Fruit fly (Drosophila melanogaster) whole organism, pupa: ENCODE results near the gene Rcd2.
"Not testable (repeated sequence)": the region's sequence is repeated elsewhere in the genome, so short reads cannot be mapped to it uniquely, and the experiment has no call there.

Experiments
- CG10348 ChIP-seq: fragments of 200-800 bp; sonication (Bioruptor generic); IDR thresholded peaks from 2 replicates; pipeline ENCODE4 v1.3.6; 2022; ENCODE audit warnings: missing biosample characterization, missing genetic modification characterization
- CG12605 ChIP-seq: fragments of 200-800 bp; sonication (Bioruptor generic); IDR thresholded peaks from 2 replicates; pipeline ENCODE4 v1.3.6; 2022; ENCODE audit warnings: missing biosample characterization, missing genetic modification characterization
- CG13204 ChIP-seq: fragments of 200-800 bp; sonication (Bioruptor generic); optimal IDR thresholded peaks from 2 replicates; lab custom pipeline; 2018; ENCODE audit warnings: missing biosample characterization, mild to moderate bottlenecking, missing genetic modification characterization, moderate library complexity
- CG14655 ChIP-seq: fragments of 200-800 bp; sonication (Bioruptor generic); optimal IDR thresholded peaks from 3 replicates; lab custom pipeline; 2017; ENCODE audit warnings: mild to moderate bottlenecking, missing biosample characterization, missing genetic modification reagents, missing genetic modification characterization
- CG15710 ChIP-seq: fragments of 200-800 bp; sonication (Bioruptor generic); optimal IDR thresholded peaks from 2 replicates; lab custom pipeline; 2018; ENCODE audit warnings: missing biosample characterization, mild to moderate bottlenecking, missing genetic modification characterization, moderate library complexity
- CG17806 ChIP-seq: fragments of 200-800 bp; sonication (Bioruptor generic); optimal IDR thresholded peaks from 2 replicates; lab custom pipeline; 2018; ENCODE audit warnings: missing biosample characterization, mild to moderate bottlenecking, missing genetic modification characterization, moderate library complexity
- CG32121 ChIP-seq: fragments of 200-800 bp; sonication (Bioruptor generic); IDR thresholded peaks from 2 replicates; pipeline ENCODE4 v1.3.6; 2022; ENCODE audit warnings: missing biosample characterization, missing genetic modification characterization
- CG34367 ChIP-seq: fragments of 200-800 bp; sonication (Bioruptor generic); optimal IDR thresholded peaks from 2 replicates; lab custom pipeline; 2018; ENCODE audit warnings: missing biosample characterization, mild to moderate bottlenecking, missing genetic modification characterization
- CG4496 ChIP-seq: fragments of 200-800 bp; sonication (Bioruptor generic); IDR thresholded peaks from 3 replicates; pipeline ENCODE4 v1.3.6; 2022; ENCODE audit warnings: missing biosample characterization, missing genetic modification characterization
- CG8159 ChIP-seq: fragments of 200-800 bp; sonication (Bioruptor generic); optimal IDR thresholded peaks from 3 replicates; lab custom pipeline; 2018; ENCODE audit warnings: missing biosample characterization, mild to moderate bottlenecking, missing genetic modification characterization, moderate library complexity
- CG8301 ChIP-seq: fragments of 200-800 bp; sonication (Bioruptor generic); optimal IDR thresholded peaks from 2 replicates; lab custom pipeline; 2018; ENCODE audit warnings: missing biosample characterization, mild to moderate bottlenecking, missing genetic modification characterization
- CG9948 ChIP-seq: fragments of 200-800 bp; sonication (Bioruptor generic); optimal IDR thresholded peaks from 2 replicates; lab custom pipeline; 2018; ENCODE audit warnings: missing biosample characterization, mild to moderate bottlenecking, missing genetic modification characterization, moderate library complexity
- D1 ChIP-seq: fragments of 200-800 bp; sonication (Bioruptor generic); optimal IDR thresholded peaks from 2 replicates; lab custom pipeline; 2018; ENCODE audit warnings: missing biosample characterization, mild to moderate bottlenecking, missing genetic modification characterization, moderate library complexity
- EcR ChIP-seq: fragments of 200-800 bp; sonication (Bioruptor generic); optimal IDR thresholded peaks from 3 replicates; lab custom pipeline; 2019; ENCODE audit warnings: missing biosample characterization, missing genetic modification characterization, mild to moderate bottlenecking, moderate library complexity, missing genetic modification reagents
- Ets98B ChIP-seq: fragments of 200-800 bp; sonication (Bioruptor generic); IDR thresholded peaks from 2 replicates; pipeline ENCODE4 v1.3.6; 2022; ENCODE audit warnings: missing biosample characterization, missing genetic modification characterization
- Pif1A ChIP-seq: fragments of 200-800 bp; sonication (Bioruptor generic); optimal IDR thresholded peaks from 3 replicates; lab custom pipeline; 2016; ENCODE audit warnings: missing biosample characterization, missing genetic modification characterization
- Pif1B ChIP-seq: fragments of 200-800 bp; sonication (Bioruptor generic); optimal IDR thresholded peaks from 3 replicates; lab custom pipeline; 2016; ENCODE audit warnings: missing biosample characterization, missing genetic modification characterization
- Snoo ChIP-seq: fragments of 200-800 bp; sonication (Bioruptor generic); optimal IDR thresholded peaks from 3 replicates; lab custom pipeline; 2017; ENCODE audit warnings: missing biosample characterization, mild to moderate bottlenecking, missing genetic modification characterization, inconsistent platforms
- fd96Ca ChIP-seq: fragments of 200-800 bp; sonication (Bioruptor generic); IDR thresholded peaks from 3 replicates; pipeline ENCODE4 v1.3.6; 2022; ENCODE audit warnings: missing biosample characterization, missing genetic modification characterization
- gl ChIP-seq: fragments of 200-800 bp; sonication (Bioruptor generic); optimal IDR thresholded peaks from 2 replicates; lab custom pipeline; 2018; ENCODE audit warnings: missing biosample characterization, mild to moderate bottlenecking, missing genetic modification characterization
- rn ChIP-seq: fragments of 200-800 bp; sonication (Bioruptor generic); IDR thresholded peaks from 2 replicates; pipeline ENCODE4 v1.3.6; 2022; ENCODE audit warnings: missing biosample characterization, missing genetic modification characterization

Rcd2 gene

DNA sequence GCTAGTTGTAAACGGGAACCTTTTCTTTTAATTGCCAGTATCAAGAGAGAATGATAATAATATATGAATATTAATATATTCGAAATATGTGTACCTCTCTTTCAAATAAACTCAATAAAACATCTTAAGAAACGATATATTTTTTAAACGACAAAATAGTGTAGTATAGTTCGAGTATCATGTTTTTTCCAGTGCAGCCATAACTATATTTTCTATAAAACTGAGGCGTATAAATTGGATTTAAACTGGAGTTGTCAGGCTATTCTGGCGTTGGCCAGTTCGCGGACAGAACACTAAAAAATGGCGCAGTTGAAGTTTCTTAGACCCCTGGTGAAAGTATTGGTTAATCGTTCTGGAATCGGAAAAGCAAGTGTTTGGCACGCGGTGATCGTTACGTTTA is 36.3 kb downstream of the Rcd2 start, which contains the start of gene CG17637:
Gene CG17637, plus strand, starts transcription at position 301 of the 400 bp plus-strand sequence.
- not testable (repeated sequence) for TF ChIP-seq CG15710; Ets98B (GFP tag; lab: Robert Waterston, UW); CG12605 (GFP tag; lab: Robert Waterston, UW)

DNA sequence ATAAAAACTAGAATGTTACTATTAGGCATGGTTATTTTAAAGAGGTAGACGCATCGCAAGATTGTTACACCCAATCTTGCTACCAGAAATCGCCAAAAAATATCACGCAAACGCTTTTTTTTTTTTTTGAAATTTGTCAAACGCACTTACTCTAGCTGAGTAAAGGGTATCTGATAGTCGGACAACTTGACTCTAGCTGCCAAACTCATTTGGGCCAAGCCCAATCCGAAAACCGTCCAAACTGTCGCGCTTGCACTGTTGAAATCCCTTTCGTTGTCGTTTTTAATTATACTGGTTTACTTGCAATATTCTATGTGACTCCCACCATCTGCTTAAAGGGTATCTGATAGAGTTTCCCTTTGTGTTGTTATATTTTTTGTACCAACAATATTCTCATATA is 37.0 kb downstream of the Rcd2 start:
- TF ChIP-seq CG10348 (GFP tag; lab: Robert Waterston, UW) = no peak
- TF ChIP-seq CG8159 (tag; lab: Kevin White, UChicago) = no peak
- no peak for TF ChIP-seq CG9948
- no peak for TF ChIP-seq CG4496 (GFP tag; lab: Robert Waterston, UW)
- TF ChIP-seq CG8301 (tag; lab: Kevin White, UChicago) = no peak
- TF ChIP-seq gl (tag; lab: Kevin White, UChicago) = no peak
- no peak for TF ChIP-seq D1 (tag; lab: Kevin White, UChicago)
- TF ChIP-seq EcR (GFP tag; lab: Kevin White, UChicago) = no peak
- TF ChIP-seq CG32121 (GFP tag; lab: Robert Waterston, UW) = no peak
- no peak for TF ChIP-seq Ets98B (GFP tag; lab: Robert Waterston, UW)
- no peak for TF ChIP-seq Pif1B
- no peak for TF ChIP-seq rn (GFP tag; lab: Robert Waterston, UW)
- no peak for TF ChIP-seq CG15710
- TF ChIP-seq CG12605 (GFP tag; lab: Robert Waterston, UW) = no peak
- no peak for TF ChIP-seq CG34367 (tag; lab: Kevin White, UChicago)
- no peak for TF ChIP-seq CG17806 (tag; lab: Kevin White, UChicago)
- TF ChIP-seq CG13204 (GFP tag; lab: Kevin White, UChicago) = no peak
- TF ChIP-seq Pif1A = no peak
- no peak for TF ChIP-seq CG14655 (GFP tag; lab: Kevin White, UChicago)
- TF ChIP-seq Snoo (tag; lab: Kevin White, UChicago) = no peak

DNA sequence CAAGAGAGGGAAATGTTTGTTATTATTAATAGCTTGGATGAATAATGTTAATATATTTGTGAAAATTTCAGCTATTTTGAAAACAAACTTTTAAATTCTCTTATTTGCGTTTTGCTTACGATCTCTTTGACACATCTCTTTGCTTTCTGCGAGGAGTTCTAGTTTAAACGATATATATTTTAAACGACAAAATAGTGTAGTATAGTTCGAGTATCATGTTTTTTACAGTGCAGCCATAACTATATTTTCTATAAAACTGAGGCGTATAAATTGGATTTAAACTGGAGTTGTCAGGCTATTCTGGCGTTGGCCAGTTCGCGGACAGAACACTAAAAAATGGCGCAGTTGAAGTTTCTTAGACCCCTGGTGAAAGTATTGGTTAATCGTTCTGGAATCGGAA is 40.7 kb downstream of the Rcd2 start, which contains the start of gene CG18281:
Gene CG18281, plus strand, starts transcription at position 301 of the 400 bp plus-strand sequence.
- TF ChIP-seq fd96Ca (GFP tag; lab: Robert Waterston, UW); Ets98B (GFP tag; lab: Robert Waterston, UW); CG13204 (GFP tag; lab: Kevin White, UChicago): not testable (repeated sequence)

DNA sequence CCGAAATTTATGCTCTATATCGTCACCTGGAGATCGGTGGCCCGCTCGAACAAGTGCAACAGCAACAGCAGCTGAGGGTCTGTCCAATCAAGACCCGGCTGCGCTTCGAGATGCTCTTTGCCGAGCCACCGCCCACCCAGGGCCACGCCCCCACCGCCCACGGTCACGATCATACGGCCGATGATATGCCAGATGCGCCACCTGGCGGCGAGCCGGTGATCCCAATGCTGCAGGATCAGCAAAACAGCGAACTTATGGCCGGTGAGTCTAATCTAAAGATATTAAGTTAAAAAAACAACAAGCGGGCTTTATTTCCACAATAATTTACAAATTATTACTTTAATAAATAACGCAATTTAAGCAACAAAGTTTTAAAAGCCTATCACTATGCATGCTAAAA is 42.0 kb downstream of the Rcd2 start:
- TF ChIP-seq EcR (GFP tag; lab: Kevin White, UChicago) (no peak), CG32121 (GFP tag; lab: Robert Waterston, UW) (0 out of 2 replicates have a peak, but pooled peaks have one; percentile 18), CG4496 (GFP tag; lab: Robert Waterston, UW) (no peak), CG8159 (tag; lab: Kevin White, UChicago) (no peak), D1 (tag; lab: Kevin White, UChicago) (peak; percentile 29)

DNA sequence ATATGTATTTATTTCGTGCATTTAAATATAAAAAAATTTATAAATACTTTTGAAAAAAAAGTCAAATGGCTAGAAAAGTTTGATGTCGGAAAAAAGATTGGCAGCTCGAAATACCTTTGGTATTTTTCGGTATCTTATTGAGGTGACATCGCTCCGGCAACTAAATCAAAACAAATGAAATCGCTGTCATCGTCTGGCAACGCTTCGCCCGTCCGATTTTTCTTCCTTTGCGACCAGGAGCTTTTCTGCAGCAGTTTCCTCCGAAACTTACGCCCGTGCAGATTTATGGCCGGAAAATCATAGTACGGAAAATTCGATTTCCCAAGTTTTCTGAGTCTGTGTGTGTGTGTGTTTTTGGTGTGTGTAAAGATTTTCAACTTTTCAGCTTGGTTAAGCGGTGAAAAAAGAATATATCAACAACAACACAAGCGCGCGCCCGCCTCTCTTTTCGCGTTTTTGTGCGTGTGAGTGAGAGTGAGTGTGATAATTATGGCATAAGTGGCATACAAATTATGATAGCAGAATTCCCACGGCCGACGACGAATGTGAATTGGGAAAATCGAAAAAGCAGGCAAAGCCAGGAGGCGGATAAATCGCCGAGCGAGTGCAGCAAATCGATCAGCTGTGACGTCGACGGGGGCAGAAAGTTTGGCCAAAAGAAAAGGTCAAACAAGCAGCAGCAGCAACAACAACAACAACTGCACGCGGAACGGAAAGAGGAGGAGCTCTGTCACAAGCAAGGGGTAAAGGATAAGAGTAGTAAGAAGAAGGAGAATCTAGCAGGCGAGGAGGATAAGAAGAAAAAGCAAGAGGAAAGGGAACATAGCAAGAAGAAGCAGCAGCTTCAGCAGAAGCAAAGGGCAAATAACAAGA is 42.9 kb downstream of the Rcd2 start, which contains the start of gene CG32425:
Gene CG32425, plus strand, starts transcription at position 200 of the 873 bp plus-strand sequence.
- TF ChIP-seq Ets98B (GFP tag; lab: Robert Waterston, UW) = 0 out of 2 replicates have a peak, but pooled peaks have one; percentile 19
- no peak for TF ChIP-seq Snoo (tag; lab: Kevin White, UChicago)
- TF ChIP-seq CG10348 (GFP tag; lab: Robert Waterston, UW) = no peak
- TF ChIP-seq gl (tag; lab: Kevin White, UChicago) = peak; percentile 26
- peak; percentile 1 for TF ChIP-seq CG17806 (tag; lab: Kevin White, UChicago)
- no peak for TF ChIP-seq CG9948
- no peak for TF ChIP-seq CG32121 (GFP tag; lab: Robert Waterston, UW)
- no peak for TF ChIP-seq D1 (tag; lab: Kevin White, UChicago)
- no peak for TF ChIP-seq fd96Ca (GFP tag; lab: Robert Waterston, UW)
- no peak for TF ChIP-seq CG15710
- TF ChIP-seq CG8159 (tag; lab: Kevin White, UChicago) = no peak
- TF ChIP-seq CG4496 (GFP tag; lab: Robert Waterston, UW) = peak; percentile 61; the same call in 1 of the 3 replicates
- TF ChIP-seq Pif1B = no peak
- TF ChIP-seq EcR (GFP tag; lab: Kevin White, UChicago) = peak; percentile 32
- TF ChIP-seq CG13204 (GFP tag; lab: Kevin White, UChicago) = no peak
- TF ChIP-seq Pif1A = no peak
- TF ChIP-seq, all 21 proteins: peak for 5

DNA sequence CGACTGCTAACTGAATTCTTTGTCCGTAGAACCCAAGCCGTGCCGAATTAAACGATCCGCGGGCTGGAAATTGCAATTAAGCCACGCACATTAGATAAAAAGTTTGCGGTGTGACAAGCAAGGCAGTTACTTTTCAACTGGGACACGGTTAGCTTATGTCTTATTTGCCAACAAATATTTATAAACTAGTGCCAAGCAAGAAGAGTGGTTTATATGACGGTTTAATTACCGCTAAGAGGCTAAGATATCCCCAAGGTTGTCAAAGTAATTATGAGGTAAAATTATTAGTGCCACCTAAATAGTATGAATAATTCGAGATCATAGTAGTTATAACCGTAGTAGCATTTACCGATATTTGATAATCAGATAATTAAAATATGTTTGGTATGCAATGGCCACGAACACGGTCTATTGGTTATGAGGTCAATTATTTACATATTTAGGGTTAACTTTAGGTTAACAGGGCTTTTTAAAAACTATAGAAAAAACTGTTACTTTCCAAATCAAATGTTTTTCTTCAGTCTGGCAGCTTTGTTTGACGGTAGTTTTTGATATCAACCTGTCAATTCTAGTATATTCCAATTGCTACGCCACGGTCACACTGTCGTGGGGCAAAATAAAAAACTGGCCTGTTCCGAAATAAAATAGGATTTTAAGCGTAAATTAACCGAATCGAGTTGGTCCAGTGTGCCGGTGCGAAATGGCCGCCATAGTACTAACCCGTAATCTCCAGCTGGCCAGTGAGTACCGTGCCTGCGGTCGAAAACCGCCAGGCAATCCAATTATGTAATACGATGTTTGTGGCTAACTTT is 45.2 kb downstream of the Rcd2 start, which contains the start of gene ZnT77C:
Gene ZnT77C, minus strand, starts transcription at position 142 of the 812 bp plus-strand sequence.
- TF ChIP-seq Pif1B (no peak), EcR (GFP tag; lab: Kevin White, UChicago) (no peak), CG12605 (GFP tag; lab: Robert Waterston, UW) (no peak), CG17806 (tag; lab: Kevin White, UChicago) (no peak), CG8301 (tag; lab: Kevin White, UChicago) (no peak), CG10348 (GFP tag; lab: Robert Waterston, UW) (no peak), CG34367 (tag; lab: Kevin White, UChicago) (no peak), fd96Ca (GFP tag; lab: Robert Waterston, UW) (no peak), rn (GFP tag; lab: Robert Waterston, UW) (no peak), CG14655 (GFP tag; lab: Kevin White, UChicago) (no peak), CG15710 (no peak), CG8159 (tag; lab: Kevin White, UChicago) (no peak), D1 (tag; lab: Kevin White, UChicago) (no peak)
- TF ChIP-seq, all 21 proteins: peak for 0
